Fruit fly (Drosophila melanogaster): Measurements from ENCODE around the gene Creld.
A peak's percentile ranks its signal among the peaks of the same experiment; 100 is the strongest.

The Creld gene

dm6 chr2L:102161-102761 lies at the start of gene Creld:
Gene Creld (plus strand): TSS chr2L:102380.
- peak; percentile 21 for TF ChIP-seq esn (GFP tag; optimal IDR thresholded peaks at IDR 0.05)
- TF ChIP-seq Eip78C (GFP tag): no peak
- no peak for TF ChIP-seq Lpt (GFP tag; optimal IDR thresholded peaks at IDR 0.05)

- TF ChIP-seq CG8632 (GFP tag; optimal IDR thresholded peaks at IDR 0.05) (no peak), Sox102F (GFP tag; optimal IDR thresholded peaks at IDR 0.05) (no peak), CG10631 (GFP tag; optimal IDR thresholded peaks at IDR 0.05) (no peak), CG8119 (GFP tag; IDR thresholded peaks at IDR 0.05) (no peak), esn (GFP tag; optimal IDR thresholded peaks at IDR 0.05) (no peak), CG31627 (GFP tag; optimal IDR thresholded peaks at IDR 0.05) (no peak), CG3919 (GFP tag; optimal IDR thresholded peaks at IDR 0.05) (no peak), Ets21C (GFP tag; optimal IDR thresholded peaks at IDR 0.05) (no peak), Hr38 (GFP tag; optimal IDR thresholded peaks at IDR 0.05) (no peak), CG6163 (GFP tag; IDR thresholded peaks at IDR 0.05) (no peak), CG1621 (tag; optimal IDR thresholded peaks at IDR 0.05) (no peak), fd59A (GFP tag; optimal IDR thresholded peaks at IDR 0.05) (no peak), ss (GFP tag; optimal IDR thresholded peaks at IDR 0.05) (no peak), Sox15 (GFP tag; optimal IDR thresholded peaks at IDR 0.05) (no peak), cyc (GFP tag; optimal IDR thresholded peaks at IDR 0.05) (no peak)
Measured at dm6 chr2L:53108-53507, 49.1 kb upstream of the Creld start.

dm6 chr2L:56865-57264 lies 45.3 kb upstream of the Creld start:
- TF ChIP-seq CG3919 (GFP tag; optimal IDR thresholded peaks at IDR 0.05): no peak
- no peak for TF ChIP-seq ss (GFP tag; optimal IDR thresholded peaks at IDR 0.05)
- TF ChIP-seq Gug (GFP tag; IDR thresholded peaks at IDR 0.05): no peak
- TF ChIP-seq cyc (GFP tag; optimal IDR thresholded peaks at IDR 0.05): no peak
- TF ChIP-seq CG9139 (GFP tag; optimal IDR thresholded peaks at IDR 0.05): no peak
- no peak for TF ChIP-seq CG8632 (GFP tag; optimal IDR thresholded peaks at IDR 0.05)
- TF ChIP-seq Sox15 (GFP tag; optimal IDR thresholded peaks at IDR 0.05): no peak
- TF ChIP-seq Eip93F (GFP tag; optimal IDR thresholded peaks at IDR 0.05): no peak
- no peak for TF ChIP-seq acj6 (GFP tag; optimal IDR thresholded peaks at IDR 0.05)
- TF ChIP-seq CG6808 (GFP tag; optimal IDR thresholded peaks at IDR 0.05): no peak
- no peak for TF ChIP-seq achi (GFP tag; optimal IDR thresholded peaks at IDR 0.05)
- no peak for TF ChIP-seq CG11902 (GFP tag; optimal IDR thresholded peaks at IDR 0.05)
- no peak for TF ChIP-seq Hr4 (GFP tag; optimal IDR thresholded peaks at IDR 0.05)
- TF ChIP-seq Sox102F (GFP tag; optimal IDR thresholded peaks at IDR 0.05): no peak
- TF ChIP-seq CG6854 (GFP tag; optimal IDR thresholded peaks at IDR 0.05): no peak

dm6 chr2L:59058-59603 lies 43.0 kb upstream of the Creld start:
- TF ChIP-seq CG11902 (GFP tag; optimal IDR thresholded peaks at IDR 0.05) (no peak), dsx (GFP tag; optimal IDR thresholded peaks at IDR 0.05; ENCODE audit: poor library complexity, severe bottlenecking) (peak; percentile 34), net (GFP tag; optimal IDR thresholded peaks at IDR 0.05) (peak; percentile 54), Hr38 (GFP tag; optimal IDR thresholded peaks at IDR 0.05) (no peak), CG10669 (GFP tag; optimal IDR thresholded peaks at IDR 0.05) (no peak), pdm3 (GFP tag; optimal IDR thresholded peaks at IDR 0.05) (no peak), Sox102F (GFP tag; optimal IDR thresholded peaks at IDR 0.05) (no peak), esn (GFP tag; optimal IDR thresholded peaks at IDR 0.05) (no peak), cyc (GFP tag; optimal IDR thresholded peaks at IDR 0.05) (no peak), CG4318 (GFP tag; optimal IDR thresholded peaks at IDR 0.05) (no peak), CG6792 (GFP tag; optimal IDR thresholded peaks at IDR 0.05) (no peak), Eip75B (GFP tag; optimal IDR thresholded peaks at IDR 0.05) (no peak), Lpt (GFP tag; optimal IDR thresholded peaks at IDR 0.05) (no peak), CG3919 (GFP tag; optimal IDR thresholded peaks at IDR 0.05) (no peak), Hr4 (GFP tag; optimal IDR thresholded peaks at IDR 0.05) (no peak), CG8119 (GFP tag; IDR thresholded peaks at IDR 0.05) (peak; percentile 25; the same call in 1 of the 3 replicates), ss (GFP tag; optimal IDR thresholded peaks at IDR 0.05) (peak in 1 of 2 experiments; percentile 2), eg (GFP tag; IDR thresholded peaks at IDR 0.05) (peak; percentile 35; the same call in 1 of the 3 replicates), CG6163 (GFP tag; IDR thresholded peaks at IDR 0.05) (no peak), CG15336 (GFP tag; IDR thresholded peaks at IDR 0.05) (peak; percentile 14; the same call in 1 of the 2 replicates), Gug (GFP tag; IDR thresholded peaks at IDR 0.05) (no peak), CG16779 (tag; optimal IDR thresholded peaks at IDR 0.05) (no peak), CG32006 (GFP tag; optimal IDR thresholded peaks at IDR 0.05) (no peak), fkh (GFP tag; optimal IDR thresholded peaks at IDR 0.05) (no peak), fd59A (GFP tag; optimal IDR thresholded peaks at IDR 0.05) (no peak), vri (GFP tag; optimal IDR thresholded peaks at IDR 0.05) (no peak), svp (GFP tag) (no peak), CG7368 (GFP tag; optimal IDR thresholded peaks at IDR 0.05) (no peak), Met (GFP tag; optimal IDR thresholded peaks at IDR 0.05) (no peak), CG6854 (GFP tag; optimal IDR thresholded peaks at IDR 0.05) (no peak), spab (GFP tag; optimal IDR thresholded peaks at IDR 0.05) (no peak)

Measured in whole organism, prepupa.